Worm (Caenorhabditis elegans) whole organism, L4 larva: ENCODE measurements around the gene F56A11.5.

Experiments used
- F26F4.8 ChIP-seq: fragments of 200-800 bp; sonication (Bioruptor generic); conservative IDR thresholded peaks from 2 replicates; pipeline ENCODE4 v1.3.6; 2022; ENCODE audit warnings: missing genetic modification characterization, missing compliant biosample characterization
- F44E2.7 ChIP-seq: fragments of 200-800 bp; sonication (Bioruptor generic); IDR thresholded peaks from 2 replicates; pipeline ENCODE4 v2.1.2; 2022; ENCODE audit warnings: missing genetic modification characterization, missing compliant biosample characterization
- F49E8.2 ChIP-seq: sonication (generic microtip); optimal IDR thresholded peaks from 2 replicates; lab custom pipeline; 2016; ENCODE audit warnings: missing compliant biosample characterization, mild to moderate bottlenecking, missing genetic modification characterization, borderline replicate concordance
- R02D3.7 ChIP-seq: fragments of 150-350 bp; sonication (generic microtip); optimal IDR thresholded peaks from 3 replicates; lab custom pipeline; 2014; ENCODE audit warnings: missing biosample characterization, missing genetic modification characterization
- T26A8.4 ChIP-seq: fragments of 200-800 bp; sonication (Bioruptor generic); IDR thresholded peaks from 2 replicates; pipeline ENCODE4 v1.3.6; 2022; ENCODE audit warnings: missing genetic modification characterization, missing compliant biosample characterization
- ZK546.5 ChIP-seq, 2 experiments: sonication (generic microtip); optimal IDR thresholded peaks; 2 replicates each; lab custom pipeline; 2017; ENCODE audit warnings: missing biosample characterization in 2 of 2, missing genetic modification characterization in 2 of 2
- aly-2 ChIP-seq: sonication (generic microtip); optimal IDR thresholded peaks from 2 replicates; lab custom pipeline; 2018; ENCODE audit warnings: missing biosample characterization, missing genetic modification characterization
- ceh-20 ChIP-seq: fragments of 200-800 bp; sonication (Bioruptor generic); IDR thresholded peaks from 2 replicates; pipeline ENCODE4 v1.3.6; 2022; ENCODE audit warnings: missing genetic modification reagents, missing genetic modification characterization, missing compliant biosample characterization
- ceh-28 ChIP-seq: fragments of 150-350 bp; optimal IDR thresholded peaks from 2 replicates; lab custom pipeline; 2014; ENCODE audit warnings: missing biosample characterization, missing genetic modification reagents, missing genetic modification characterization
- ceh-32 ChIP-seq: sonication (generic microtip); optimal IDR thresholded peaks from 2 replicates; lab custom pipeline; 2016; ENCODE audit warnings: mild to moderate bottlenecking, missing genetic modification characterization, missing compliant biosample characterization; ENCODE audit not compliant: poor library complexity
- ceh-44 ChIP-seq: fragments of 200-800 bp; sonication (Bioruptor generic); IDR thresholded peaks from 2 replicates; pipeline ENCODE4 v1.3.6; 2022; ENCODE audit warnings: missing genetic modification reagents, missing genetic modification characterization, missing compliant biosample characterization
- ctbp-1 ChIP-seq: fragments of 200-800 bp; sonication (Bioruptor generic); IDR thresholded peaks from 2 replicates; pipeline ENCODE4 v1.3.6; 2022; ENCODE audit warnings: missing genetic modification reagents, missing genetic modification characterization, missing compliant biosample characterization
- daf-8 ChIP-seq: fragments of 200-800 bp; sonication (Bioruptor generic); IDR thresholded peaks from 2 replicates; pipeline ENCODE4 v1.3.6; 2022; ENCODE audit warnings: missing genetic modification characterization, missing compliant biosample characterization
- dmd-8 ChIP-seq: fragments of 200-800 bp; sonication (Bioruptor generic); IDR thresholded peaks from 2 replicates; pipeline ENCODE4 v1.3.6; 2022; ENCODE audit warnings: missing genetic modification characterization, missing compliant biosample characterization
- dmd-9 ChIP-seq: fragments of 200-800 bp; sonication (Bioruptor generic); IDR thresholded peaks from 2 replicates; pipeline ENCODE4 v1.3.6; 2022; ENCODE audit warnings: missing genetic modification reagents, missing genetic modification characterization, missing compliant biosample characterization
- duxl-1 ChIP-seq: sonication (generic microtip); optimal IDR thresholded peaks from 2 replicates; lab custom pipeline; 2016; ENCODE audit warnings: mild to moderate bottlenecking, missing genetic modification characterization, moderate library complexity, missing compliant biosample characterization; ENCODE audit not compliant: poor library complexity
- dve-1 ChIP-seq: sonication (generic microtip); optimal IDR thresholded peaks from 2 replicates; lab custom pipeline; 2017; ENCODE audit warnings: antibody characterized with exemption, mild to moderate bottlenecking, missing genetic modification characterization, missing compliant biosample characterization; ENCODE audit not compliant: insufficient read depth
- egl-27 ChIP-seq: sonication (generic microtip); optimal IDR thresholded peaks from 3 replicates; lab custom pipeline; 2017; ENCODE audit warnings: missing biosample characterization, missing genetic modification reagents, missing genetic modification characterization
- hmg-1.1 ChIP-seq: fragments of 200-800 bp; sonication (Bioruptor generic); IDR thresholded peaks from 2 replicates; pipeline ENCODE4 v1.3.6; 2022; ENCODE audit warnings: missing genetic modification reagents, missing genetic modification characterization, missing compliant biosample characterization
- jun-1 ChIP-seq: fragments of 150-350 bp; optimal IDR thresholded peaks from 2 replicates; lab custom pipeline; 2014; ENCODE audit warnings: missing biosample characterization, missing genetic modification reagents, missing genetic modification characterization
- lim-7 ChIP-seq: fragments of 200-800 bp; sonication (Bioruptor generic); IDR thresholded peaks from 2 replicates; pipeline ENCODE4 v1.3.6; 2022; ENCODE audit warnings: missing genetic modification characterization, missing compliant biosample characterization
- lin-29 ChIP-seq: fragments of 200-800 bp; sonication (Bioruptor generic); IDR thresholded peaks from 2 replicates; pipeline ENCODE4 v1.3.6; 2022; ENCODE audit warnings: missing genetic modification reagents, missing genetic modification characterization, missing compliant biosample characterization
- lin-38 ChIP-seq: fragments of 200-800 bp; sonication (Bioruptor generic); IDR thresholded peaks from 2 replicates; pipeline ENCODE4 v1.3.6; 2022; ENCODE audit warnings: missing genetic modification reagents, missing genetic modification characterization, missing compliant biosample characterization
- lir-3 ChIP-seq: sonication (generic microtip); optimal IDR thresholded peaks from 2 replicates; lab custom pipeline; 2016; ENCODE audit warnings: mild to moderate bottlenecking, missing genetic modification characterization, missing compliant biosample characterization
- madf-9 ChIP-seq: fragments of 200-800 bp; sonication (Bioruptor generic); conservative IDR thresholded peaks from 2 replicates; pipeline ENCODE4 v1.3.6; 2022; ENCODE audit warnings: missing genetic modification reagents, missing genetic modification characterization, missing compliant biosample characterization
- mdl-1 ChIP-seq, 2 experiments: fragments of 150-350 bp in 1 of 2; sonication (generic microtip) in 1 of 2; optimal IDR thresholded peaks; 2 replicates each; lab custom pipeline; 2014 to 2017; ENCODE audit warnings: missing biosample characterization in 2 of 2, missing genetic modification characterization in 2 of 2
- mdt-29 ChIP-seq: fragments of 200-800 bp; sonication (Bioruptor generic); IDR thresholded peaks from 2 replicates; pipeline ENCODE4 v1.3.6; 2022; ENCODE audit warnings: missing genetic modification reagents, missing genetic modification characterization, missing compliant biosample characterization
- mxl-3 ChIP-seq: fragments of 200-800 bp; sonication (Bioruptor generic); optimal IDR thresholded peaks from 2 replicates; lab custom pipeline; 2018; ENCODE audit warnings: mild to moderate bottlenecking, missing genetic modification characterization, missing compliant biosample characterization
- nhr-237 ChIP-seq: sonication (generic microtip); optimal IDR thresholded peaks from 2 replicates; lab custom pipeline; 2017; ENCODE audit warnings: missing biosample characterization, missing genetic modification characterization
- nhr-42 ChIP-seq: fragments of 200-800 bp; sonication (Bioruptor generic); IDR thresholded peaks from 2 replicates; pipeline ENCODE4 v1.3.6; 2022; ENCODE audit warnings: missing genetic modification characterization, missing compliant biosample characterization
- nhr-48 ChIP-seq: sonication (generic microtip); optimal IDR thresholded peaks from 2 replicates; lab custom pipeline; 2016; ENCODE audit warnings: mild to moderate bottlenecking, missing genetic modification characterization, missing compliant biosample characterization
- nhr-6 ChIP-seq: fragments of 150-350 bp; optimal IDR thresholded peaks from 2 replicates; lab custom pipeline; 2014; ENCODE audit warnings: missing biosample characterization, missing genetic modification characterization
- nhr-76 ChIP-seq: fragments of 150-350 bp; optimal IDR thresholded peaks from 2 replicates; lab custom pipeline; 2014; ENCODE audit warnings: missing biosample characterization, missing genetic modification characterization
- nhr-77 ChIP-seq: fragments of 150-350 bp; optimal IDR thresholded peaks from 2 replicates; lab custom pipeline; 2014; ENCODE audit warnings: missing biosample characterization, missing genetic modification characterization
- pqm-1 ChIP-seq: sonication (generic microtip); optimal IDR thresholded peaks from 2 replicates; lab custom pipeline; 2017; ENCODE audit warnings: missing biosample characterization, missing genetic modification characterization
- sdz-12 ChIP-seq: fragments of 200-800 bp; sonication (Bioruptor generic); optimal IDR thresholded peaks from 2 replicates; lab custom pipeline; 2018; ENCODE audit warnings: mild to moderate bottlenecking, missing genetic modification characterization, missing compliant biosample characterization
- set-16 ChIP-seq: fragments of 200-800 bp; sonication (Bioruptor generic); IDR thresholded peaks from 2 replicates; pipeline ENCODE4 v1.3.6; 2022; ENCODE audit warnings: missing genetic modification reagents, missing genetic modification characterization, missing compliant biosample characterization
- skn-1 ChIP-seq: fragments of 150-350 bp; optimal IDR thresholded peaks from 2 replicates; lab custom pipeline; 2014; ENCODE audit warnings: missing biosample characterization, missing genetic modification characterization
- snpc-1.2 ChIP-seq: fragments of 200-800 bp; sonication (Bioruptor generic); IDR thresholded peaks from 2 replicates; pipeline ENCODE4 v1.3.6; 2022; ENCODE audit warnings: missing genetic modification reagents, missing genetic modification characterization, missing compliant biosample characterization
- tra-1 ChIP-seq: fragments of 200-800 bp; sonication (Bioruptor generic); IDR thresholded peaks from 2 replicates; pipeline ENCODE4 v1.3.6; 2022; ENCODE audit warnings: missing genetic modification reagents, missing genetic modification characterization, missing compliant biosample characterization
- unc-62 ChIP-seq, 3 experiments: fragments of 150-350 bp in 1 of 3; sonication (generic microtip); optimal IDR thresholded peaks in 2 of 3; peaks in 1 of 3; 1 replicate in 1 of 3; 2 replicates in 2 of 3; lab custom pipeline; 2014 to 2017; ENCODE audit warnings: missing biosample characterization in 3 of 3, missing genetic modification characterization in 3 of 3, missing genetic modification reagents in 3 of 3, missing genotype in 1 of 3
- vab-7 ChIP-seq: fragments of 200-800 bp; sonication (Bioruptor generic); IDR thresholded peaks from 2 replicates; pipeline ENCODE4 v1.3.6; 2022; ENCODE audit warnings: missing genetic modification reagents, missing genetic modification characterization, missing compliant biosample characterization
- zag-1 ChIP-seq: fragments of 150-350 bp; optimal IDR thresholded peaks from 2 replicates; lab custom pipeline; 2014; ENCODE audit warnings: missing biosample characterization, missing genetic modification characterization
- zfp-3 ChIP-seq: fragments of 200-800 bp; sonication (Bioruptor generic); conservative IDR thresholded peaks from 2 replicates; pipeline ENCODE4 v1.3.6; 2022; ENCODE audit warnings: missing genetic modification reagents, missing genetic modification characterization, missing compliant biosample characterization
- ztf-7 ChIP-seq: fragments of 150-350 bp; optimal IDR thresholded peaks from 2 replicates; lab custom pipeline; 2014; ENCODE audit warnings: missing biosample characterization, missing genetic modification characterization

Gene F56A11.5

DNA sequence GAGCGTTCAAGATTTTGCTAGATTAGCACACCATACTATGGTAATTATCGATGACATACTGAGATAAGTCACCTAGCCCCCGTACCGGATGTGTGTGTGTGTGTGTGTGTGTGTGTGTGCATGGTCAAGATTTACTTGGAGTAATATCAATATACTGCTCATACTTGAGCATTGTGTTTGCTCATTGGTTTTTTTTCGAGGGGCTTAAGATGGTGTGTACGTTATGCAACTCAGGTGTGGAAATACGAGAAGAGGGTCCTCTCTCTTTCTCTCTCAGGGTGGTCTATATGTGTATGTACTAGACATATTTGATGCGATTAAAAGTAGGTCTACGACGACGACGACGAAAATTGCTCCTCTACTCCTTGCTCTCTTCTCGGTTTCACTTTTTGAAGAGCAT, 10.3 kb downstream of the F56A11.5 start:
- TF ChIP-seq unc-62 (GFP tag; optimal IDR thresholded peaks at IDR 0.05 in 1 of 2; lab: Kevin White, UChicago) (peak in 1 of 2 experiments; percentile 76), unc-62 (tag; optimal IDR thresholded peaks at IDR 0.05; lab: Kevin White, UChicago) (no peak), lir-3 (tag; lab: Kevin White, UChicago) (no peak)

DNA sequence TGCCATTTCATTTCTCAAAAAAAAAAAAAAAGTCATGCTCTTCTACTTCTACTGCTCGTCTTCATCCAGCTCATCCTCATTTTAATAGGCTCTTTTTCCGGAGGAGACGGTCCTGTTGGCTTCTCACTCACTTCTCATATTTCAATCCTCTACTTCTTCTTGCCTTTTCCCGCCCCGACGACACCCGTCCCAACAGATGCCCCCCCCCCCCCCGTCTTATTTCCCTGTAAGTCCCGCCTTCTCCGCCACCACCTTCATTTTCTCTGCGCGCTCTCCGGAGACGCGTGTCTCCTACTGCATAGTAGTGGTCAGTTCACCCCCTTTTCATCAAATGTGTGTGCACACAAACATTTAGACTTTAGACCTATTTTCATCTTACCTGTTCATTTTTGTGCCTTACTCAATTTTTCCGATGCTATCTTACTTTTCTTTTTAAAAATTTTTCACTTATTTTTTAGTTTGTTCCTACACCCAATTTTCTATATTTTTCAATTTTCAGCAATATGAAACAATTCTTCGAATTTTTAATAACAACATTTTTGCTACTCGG, 11.8 kb downstream of the F56A11.5 start, which contains the start of gene efn-4:
TSS of gene efn-4 (plus strand) at position 500 of the 550 bp plus-strand sequence.
- TF ChIP-seq set-16 (peak; percentile 69), daf-8 (GFP tag; lab: Robert Waterston, UW) (no peak)

ce11 chrIV:554005-554404, 16.6 kb downstream of the F56A11.5 start:
- TF ChIP-seq mdl-1 (tag; optimal IDR thresholded peaks at IDR 0.05; lab: Kevin White, UChicago) (no peak), ceh-32 (tag; lab: Kevin White, UChicago) (no peak), ceh-44 (GFP tag; lab: Robert Waterston, UW) (no peak), dmd-8 (no peak), unc-62 (GFP tag; optimal IDR thresholded peaks at IDR 0.05 in 1 of 2; lab: Kevin White, UChicago) (peak in 1 of 2 experiments; percentile 23), unc-62 (tag; optimal IDR thresholded peaks at IDR 0.05; lab: Kevin White, UChicago) (no peak), snpc-1.2 (GFP tag; lab: Robert Waterston, UW) (no peak)

DNA sequence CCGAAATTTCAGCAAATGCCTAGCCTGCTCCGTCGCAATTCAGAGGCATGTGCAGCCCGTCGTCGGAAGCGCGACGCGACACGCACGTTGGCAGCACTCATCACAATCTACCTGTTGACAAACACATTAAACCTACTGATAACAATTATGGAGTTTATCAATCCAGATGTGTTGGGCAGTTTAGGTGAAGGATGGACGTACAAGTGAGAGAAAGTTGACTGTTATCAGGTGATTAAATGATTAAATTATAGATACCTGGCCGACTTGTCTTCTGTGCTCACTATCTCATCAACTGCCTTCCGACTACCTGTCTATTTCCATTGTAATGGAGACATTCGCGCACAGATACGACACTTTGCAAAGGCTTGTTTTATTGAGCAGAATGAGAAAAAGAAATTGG, 18.7 kb downstream of the F56A11.5 start:
- TF ChIP-seq pqm-1 (tag; lab: Kevin White, UChicago) (peak; percentile 59), dmd-9 (GFP tag; lab: Robert Waterston, UW) (no peak), mdt-29 (GFP tag; lab: Robert Waterston, UW) (no peak), hmg-1.1 (GFP tag; lab: Robert Waterston, UW) (no peak), ceh-28 (tag; lab: Kevin White, UChicago) (no peak), nhr-77 (no peak), T26A8.4 (GFP tag; lab: Robert Waterston, UW) (no peak), skn-1 (tag; lab: Kevin White, UChicago) (no peak), dve-1 (no peak), ctbp-1 (no peak), nhr-42 (GFP tag; lab: Robert Waterston, UW) (no peak), nhr-237 (tag; lab: Kevin White, UChicago) (no peak), egl-27 (tag; lab: Kevin White, UChicago) (no peak), ztf-7 (tag; lab: Kevin White, UChicago) (no peak), lim-7 (GFP tag; lab: Robert Waterston, UW) (no peak), zag-1 (tag; lab: Kevin White, UChicago) (no peak), sdz-12 (GFP tag; lab: Kevin White, UChicago) (no peak), ZK546.5 (tag; optimal IDR thresholded peaks at IDR 0.05; lab: Kevin White, UChicago) (no peak), vab-7 (GFP tag; lab: Robert Waterston, UW) (no peak), mdl-1 (tag; optimal IDR thresholded peaks at IDR 0.05; lab: Kevin White, UChicago) (no peak), tra-1 (GFP tag; lab: Robert Waterston, UW) (peak; percentile 91), F49E8.2 (tag; lab: Kevin White, UChicago) (no peak), nhr-6 (tag; lab: Kevin White, UChicago) (no peak), R02D3.7 (tag; lab: Kevin White, UChicago) (no peak), F44E2.7 (GFP tag; lab: Robert Waterston, UW) (no peak), nhr-76 (tag; lab: Kevin White, UChicago) (no peak), lin-38 (no peak), madf-9 (GFP tag; lab: Robert Waterston, UW) (no peak), duxl-1 (no peak), mxl-3 (GFP tag; lab: Kevin White, UChicago) (peak; percentile 46), jun-1 (tag; lab: Kevin White, UChicago) (no peak), nhr-48 (peak; percentile 32), ceh-20 (GFP tag; lab: Robert Waterston, UW) (0 out of 2 replicates have a peak, but pooled peaks have one; percentile 40), lin-29 (GFP tag; lab: Robert Waterston, UW) (no peak), zfp-3 (no peak), F26F4.8 (GFP tag; lab: Robert Waterston, UW) (no peak), aly-2 (tag; lab: Kevin White, UChicago) (no peak)
